Fruit fly (Drosophila melanogaster) whole organism, embryonic: Measurements from ENCODE around the gene CG8675.

Experiments
- Atf6 ChIP-seq: fragments of 200-800 bp; sonication (Bioruptor generic); IDR thresholded peaks from 2 replicates; pipeline ENCODE4 v1.3.6; 2022; ENCODE audit warnings: missing biosample characterization, missing genetic modification characterization
- B-H2 ChIP-seq: fragments of 200-800 bp; sonication (Bioruptor generic); optimal IDR thresholded peaks from 2 replicates; lab custom pipeline; 2018; ENCODE audit warnings: missing biosample characterization, mild to moderate bottlenecking, missing genetic modification characterization
- CG11093 ChIP-seq: fragments of 200-800 bp; sonication (Bioruptor generic); IDR thresholded peaks from 3 replicates; pipeline ENCODE4 v1.3.6; 2022; ENCODE audit warnings: missing biosample characterization, missing genetic modification characterization
- CG13296 ChIP-seq: fragments of 200-800 bp; sonication (Bioruptor generic); optimal IDR thresholded peaks from 3 replicates; lab custom pipeline; 2018; ENCODE audit warnings: missing biosample characterization, mild to moderate bottlenecking, missing genetic modification characterization
- CG14710 ChIP-seq: fragments of 200-800 bp; sonication (Bioruptor generic); optimal IDR thresholded peaks from 3 replicates; lab custom pipeline; 2019; ENCODE audit warnings: missing biosample characterization, mild to moderate bottlenecking, missing genetic modification characterization, moderate library complexity
- CG15269 ChIP-seq: fragments of 200-800 bp; sonication (Bioruptor generic); optimal IDR thresholded peaks from 2 replicates; lab custom pipeline; 2018; ENCODE audit warnings: missing biosample characterization, mild to moderate bottlenecking, missing genetic modification characterization, moderate library complexity
- CG1603 ChIP-seq: fragments of 200-800 bp; sonication (Bioruptor generic); optimal IDR thresholded peaks from 2 replicates; lab custom pipeline; 2019; ENCODE audit warnings: missing biosample characterization, mild to moderate bottlenecking, missing genetic modification characterization, moderate library complexity
- CG17359 ChIP-seq: fragments of 200-800 bp; sonication (Bioruptor generic); optimal IDR thresholded peaks from 3 replicates; lab custom pipeline; 2018; ENCODE audit warnings: missing biosample characterization, mild to moderate bottlenecking, missing genetic modification characterization, moderate library complexity
- CG17568 ChIP-seq: fragments of 200-800 bp; sonication (Bioruptor generic); optimal IDR thresholded peaks from 2 replicates; lab custom pipeline; 2018; ENCODE audit warnings: missing biosample characterization, mild to moderate bottlenecking, missing genetic modification characterization, moderate library complexity
- CG34376 ChIP-seq: fragments of 200-800 bp; sonication (Bioruptor generic); optimal IDR thresholded peaks from 2 replicates; lab custom pipeline; 2018; ENCODE audit warnings: missing biosample characterization, mild to moderate bottlenecking, missing genetic modification characterization
- CG34422 ChIP-seq: fragments of 200-800 bp; sonication (Bioruptor generic); IDR thresholded peaks from 3 replicates; pipeline ENCODE4 v1.3.6; 2022; ENCODE audit warnings: missing biosample characterization, missing genetic modification characterization
- CG4404 ChIP-seq: fragments of 200-800 bp; sonication (Bioruptor generic); IDR thresholded peaks from 2 replicates; pipeline ENCODE4 v1.3.6; 2022; ENCODE audit warnings: missing biosample characterization, missing genetic modification characterization
- CG4707 ChIP-seq: fragments of 200-800 bp; sonication (Bioruptor generic); optimal IDR thresholded peaks from 2 replicates; lab custom pipeline; 2018; ENCODE audit warnings: missing biosample characterization, mild to moderate bottlenecking, missing genetic modification characterization, moderate library complexity
- CG6683 ChIP-seq: fragments of 200-800 bp; sonication (Bioruptor generic); optimal IDR thresholded peaks from 2 replicates; lab custom pipeline; 2017; ENCODE audit warnings: missing biosample characterization, mild to moderate bottlenecking, missing genetic modification characterization, missing genetic modification reagents
- CG8359 ChIP-seq: fragments of 200-800 bp; sonication (Bioruptor generic); optimal IDR thresholded peaks from 2 replicates; lab custom pipeline; 2017; ENCODE audit warnings: missing biosample characterization, mild to moderate bottlenecking, missing genetic modification characterization, borderline replicate concordance
- CG9437 ChIP-seq: fragments of 200-800 bp; sonication (Bioruptor generic); optimal IDR thresholded peaks from 2 replicates; lab custom pipeline; 2018; ENCODE audit warnings: missing biosample characterization, mild to moderate bottlenecking, missing genetic modification characterization
- CG9817 ChIP-seq: fragments of 200-800 bp; sonication (Bioruptor generic); optimal IDR thresholded peaks from 2 replicates; lab custom pipeline; 2018; ENCODE audit warnings: missing biosample characterization, mild to moderate bottlenecking, missing genetic modification characterization, moderate library complexity
- CG9932 ChIP-seq: fragments of 200-800 bp; sonication (Bioruptor generic); IDR thresholded peaks from 2 replicates; pipeline ENCODE4 v1.3.6; 2022; ENCODE audit warnings: missing biosample characterization, missing genetic modification characterization
- CHES-1-like ChIP-seq: fragments of 200-800 bp; sonication (Bioruptor generic); optimal IDR thresholded peaks from 2 replicates; lab custom pipeline; 2016; ENCODE audit warnings: missing biosample characterization, missing genetic modification characterization
- CrebB ChIP-seq: fragments of 200-800 bp; sonication (Bioruptor generic); optimal IDR thresholded peaks from 3 replicates; lab custom pipeline; 2018; ENCODE audit warnings: missing biosample characterization, mild to moderate bottlenecking, missing genetic modification characterization
- H2.0 ChIP-seq: fragments of 200-800 bp; sonication (Bioruptor generic); IDR thresholded peaks from 2 replicates; pipeline ENCODE4 v1.3.6; 2022; ENCODE audit warnings: missing biosample characterization, missing genetic modification characterization
- HLH3B ChIP-seq: fragments of 200-800 bp; sonication (Bioruptor generic); IDR thresholded peaks from 2 replicates; pipeline ENCODE4 v1.3.6; 2022; ENCODE audit warnings: missing biosample characterization, missing genetic modification characterization
- Hsf ChIP-seq: fragments of 200-800 bp; sonication (Bioruptor generic); optimal IDR thresholded peaks from 3 replicates; lab custom pipeline; 2016; ENCODE audit warnings: missing biosample characterization, missing genetic modification characterization
- MBD-R2 ChIP-seq: fragments of 200-800 bp; sonication (Bioruptor generic); IDR thresholded peaks from 2 replicates; pipeline ENCODE4 v1.3.6; 2022; ENCODE audit warnings: missing biosample characterization, missing genetic modification characterization
- Meics ChIP-seq: fragments of 200-800 bp; sonication (Bioruptor generic); optimal IDR thresholded peaks from 2 replicates; lab custom pipeline; 2017; ENCODE audit warnings: missing biosample characterization, mild to moderate bottlenecking, missing genetic modification characterization
- Mes4 ChIP-seq: fragments of 200-800 bp; sonication (Bioruptor generic); optimal IDR thresholded peaks from 2 replicates; lab custom pipeline; 2016; ENCODE audit warnings: missing biosample characterization, missing genetic modification characterization
- Sry-δ ChIP-seq: fragments of 200-800 bp; sonication (Bioruptor generic); optimal IDR thresholded peaks from 2 replicates; lab custom pipeline; 2016; ENCODE audit warnings: missing biosample characterization, missing genetic modification characterization
- Tbp ChIP-seq: fragments of >200 bp; optimal IDR thresholded peaks from 2 replicates; lab custom pipeline; 2018; ENCODE audit warnings: missing biosample characterization, missing genetic modification characterization
- abd-A ChIP-seq: fragments of 200-800 bp; sonication (Bioruptor generic); optimal IDR thresholded peaks from 3 replicates; lab custom pipeline; 2019; ENCODE audit warnings: missing biosample characterization, mild to moderate bottlenecking, missing genetic modification characterization, moderate library complexity
- bab2 ChIP-seq: fragments of 200-800 bp; sonication (Bioruptor generic); optimal IDR thresholded peaks from 2 replicates; lab custom pipeline; 2016; ENCODE audit warnings: missing biosample characterization, missing genetic modification characterization
- cwo ChIP-seq: fragments of 200-800 bp; sonication (Bioruptor generic); optimal IDR thresholded peaks from 3 replicates; lab custom pipeline; 2017; ENCODE audit warnings: missing biosample characterization, missing genetic modification characterization, mild to moderate bottlenecking, moderate library complexity, missing genetic modification reagents
- da ChIP-seq: fragments of 200-800 bp; sonication (Bioruptor generic); optimal IDR thresholded peaks from 2 replicates; lab custom pipeline; 2016; ENCODE audit warnings: missing biosample characterization, missing genetic modification characterization
- emc ChIP-seq: fragments of 200-800 bp; sonication (Bioruptor generic); optimal IDR thresholded peaks from 2 replicates; lab custom pipeline; 2016; ENCODE audit warnings: missing biosample characterization, missing genetic modification characterization
- eyg ChIP-seq: fragments of 200-800 bp; sonication (Bioruptor generic); optimal IDR thresholded peaks from 3 replicates; lab custom pipeline; 2016; ENCODE audit warnings: missing biosample characterization, missing genetic modification characterization
- ftz-f1 ChIP-seq: fragments of 200-800 bp; sonication (Bioruptor generic); optimal IDR thresholded peaks from 2 replicates; lab custom pipeline; 2016; ENCODE audit warnings: missing biosample characterization, missing genetic modification characterization
- grn ChIP-seq: fragments of 200-800 bp; sonication (Bioruptor generic); optimal IDR thresholded peaks from 3 replicates; lab custom pipeline; 2017; ENCODE audit warnings: missing biosample characterization, missing genetic modification characterization
- her ChIP-seq: fragments of 200-800 bp; sonication (Bioruptor generic); optimal IDR thresholded peaks from 2 replicates; lab custom pipeline; 2016; ENCODE audit warnings: missing biosample characterization, missing genetic modification characterization
- kay ChIP-seq: fragments of 200-800 bp; sonication (Bioruptor generic); optimal IDR thresholded peaks from 2 replicates; lab custom pipeline; 2016; ENCODE audit warnings: missing biosample characterization, missing genetic modification characterization
- ken ChIP-seq: fragments of 200-800 bp; sonication (Bioruptor generic); IDR thresholded peaks from 3 replicates; pipeline ENCODE4 v1.3.6; 2022; ENCODE audit warnings: missing biosample characterization, missing genetic modification characterization
- kni ChIP-seq: fragments of 200-800 bp; sonication (Bioruptor generic); optimal IDR thresholded peaks from 3 replicates; lab custom pipeline; 2017; ENCODE audit warnings: mild to moderate bottlenecking, missing biosample characterization, missing genetic modification reagents, missing genetic modification characterization
- mirr ChIP-seq: fragments of 200-800 bp; sonication (Bioruptor generic); optimal IDR thresholded peaks from 3 replicates; lab custom pipeline; 2018; ENCODE audit warnings: missing biosample characterization, mild to moderate bottlenecking, missing genetic modification characterization
- nerfin-2 ChIP-seq: fragments of 200-800 bp; sonication (Bioruptor generic); IDR thresholded peaks from 2 replicates; pipeline ENCODE4 v1.3.6; 2022; ENCODE audit warnings: missing biosample characterization, missing genetic modification characterization; ENCODE audit not compliant: partially characterized antibody
- nom ChIP-seq: fragments of 200-800 bp; sonication (Bioruptor generic); optimal IDR thresholded peaks from 2 replicates; lab custom pipeline; 2017; ENCODE audit warnings: missing biosample characterization, missing genetic modification characterization, mild to moderate bottlenecking, moderate library complexity, missing genetic modification reagents
- oc ChIP-seq: fragments of 200-800 bp; sonication (Bioruptor generic); optimal IDR thresholded peaks from 2 replicates; lab custom pipeline; 2018; ENCODE audit warnings: missing biosample characterization, mild to moderate bottlenecking, missing genetic modification characterization, moderate library complexity
- odd ChIP-seq: fragments of 200-800 bp; sonication (Bioruptor generic); optimal IDR thresholded peaks from 2 replicates; lab custom pipeline; 2017; ENCODE audit warnings: missing biosample characterization, mild to moderate bottlenecking, missing genetic modification characterization
- repo ChIP-seq: fragments of 200-800 bp; sonication (Bioruptor generic); optimal IDR thresholded peaks from 2 replicates; lab custom pipeline; 2016; ENCODE audit warnings: missing biosample characterization, missing genetic modification characterization
- sens ChIP-seq: fragments of 200-800 bp; sonication (Bioruptor generic); peaks from one replicate; lab custom pipeline; 2016; ENCODE audit warnings: missing biosample characterization, missing genetic modification characterization
- ssp ChIP-seq: fragments of 200-800 bp; sonication (Bioruptor generic); IDR thresholded peaks from 2 replicates; pipeline ENCODE4 v1.3.6; 2022; ENCODE audit warnings: missing biosample characterization, missing genetic modification characterization
- vvl ChIP-seq: fragments of 200-800 bp; sonication (Bioruptor generic); IDR thresholded peaks from 2 replicates; pipeline ENCODE4 v1.3.6; 2022; ENCODE audit warnings: missing biosample characterization, missing genetic modification characterization
- yki ChIP-seq: fragments of >200 bp; optimal IDR thresholded peaks from 3 replicates; lab custom pipeline; 2018
- zfh1 ChIP-seq: fragments of 200-800 bp; sonication (Bioruptor generic); IDR thresholded peaks from 3 replicates; pipeline ENCODE4 v1.3.6; 2022; ENCODE audit warnings: missing biosample characterization, missing genetic modification characterization

The CG8675 gene

DNA sequence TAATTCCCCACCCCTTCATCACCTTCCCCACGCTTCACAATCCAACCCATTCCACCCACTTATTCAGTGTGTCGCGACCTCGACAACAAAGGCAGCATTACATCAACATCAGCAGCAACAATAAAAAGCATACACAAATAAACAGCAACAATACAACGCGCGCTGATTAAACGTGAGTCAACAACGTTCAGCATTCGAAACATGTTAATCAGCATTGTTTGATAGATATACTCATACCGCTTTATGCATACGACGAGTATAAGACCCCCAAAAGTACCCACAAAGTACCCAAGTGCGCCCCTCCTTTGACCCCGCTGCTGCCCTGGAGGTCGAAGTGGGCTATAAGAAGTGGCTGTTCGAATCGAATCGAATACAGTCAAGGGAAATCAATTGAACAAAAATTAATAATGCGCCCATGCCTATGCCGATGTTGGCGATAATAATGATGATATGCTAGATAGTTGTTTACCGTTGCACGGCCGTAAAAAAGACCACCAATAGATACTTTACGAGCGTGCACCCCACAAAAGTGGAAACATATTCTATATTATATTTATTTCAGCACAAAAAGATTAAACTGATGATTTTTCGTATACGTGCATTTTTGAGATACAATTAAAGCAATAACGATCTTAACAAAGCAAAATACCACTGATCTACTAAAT, 45.0 kb upstream of the CG8675 start (continued):
- TF ChIP-seq repo (GFP tag; lab: Kevin White, UChicago) (no peak), HLH3B (GFP tag; lab: Robert Waterston, UW) (peak; percentile 29; the same call in 1 of the 2 replicates), CG17359 (tag; lab: Kevin White, UChicago) (no peak), oc (tag; lab: Kevin White, UChicago) (peak; percentile 61), bab2 (GFP tag; lab: Kevin White, UChicago) (no peak), her (peak; percentile 20), nerfin-2 (GFP tag; lab: Robert Waterston, UW) (no peak), CG9817 (tag; lab: Kevin White, UChicago) (no peak), zfh1 (GFP tag; lab: Robert Waterston, UW) (no peak), Hsf (no peak), CG13296 (GFP tag; lab: Kevin White, UChicago) (peak; percentile 34), cwo (GFP tag; lab: Kevin White, UChicago) (peak; percentile 50), MBD-R2 (GFP tag; lab: Robert Waterston, UW) (no peak), B-H2 (GFP tag; lab: Kevin White, UChicago) (peak; percentile 34), Meics (GFP tag; lab: Kevin White, UChicago) (no peak), CG9437 (GFP tag; lab: Kevin White, UChicago) (no peak), kni (GFP tag; lab: Kevin White, UChicago) (peak; percentile 89), sens (peak; percentile 70), nom (GFP tag; lab: Kevin White, UChicago) (no peak), CG4404 (GFP tag; lab: Robert Waterston, UW) (no peak), vvl (0 out of 2 replicates have a peak, but pooled peaks have one; percentile 42), CHES-1-like (GFP tag; lab: Kevin White, UChicago) (peak; percentile 32), Sry-δ (GFP tag; lab: Kevin White, UChicago) (no peak), CG9932 (GFP tag; lab: Robert Waterston, UW) (no peak), Atf6 (GFP tag; lab: Robert Waterston, UW) (peak; percentile 40; the same call in 1 of the 2 replicates), H2.0 (GFP tag; lab: Robert Waterston, UW) (no peak), CG34422 (GFP tag; lab: Robert Waterston, UW) (peak; percentile 31; the same call in 1 of the 3 replicates), CG34376 (GFP tag; lab: Kevin White, UChicago) (peak; percentile 23), eyg (GFP tag; lab: Kevin White, UChicago) (no peak), mirr (peak; percentile 93), ken (GFP tag; lab: Robert Waterston, UW) (no peak), odd (GFP tag; lab: Kevin White, UChicago) (peak; percentile 7), abd-A (tag; lab: Kevin White, UChicago) (peak; percentile 5), grn (GFP tag; lab: Kevin White, UChicago) (peak; percentile 11), ftz-f1 (GFP tag; lab: Kevin White, UChicago) (peak; percentile 36), ssp (GFP tag; lab: Robert Waterston, UW) (no peak), da (GFP tag; lab: Kevin White, UChicago) (no peak), CG4707 (GFP tag; lab: Kevin White, UChicago) (peak; percentile 27), emc (GFP tag; lab: Kevin White, UChicago) (no peak), CrebB (peak; percentile 42), CG15269 (tag; lab: Kevin White, UChicago) (peak; percentile 8), CG17568 (peak; percentile 30), CG1603 (tag; lab: Kevin White, UChicago) (peak; percentile 12), Mes4 (peak; percentile 16), CG11093 (GFP tag; lab: Robert Waterston, UW) (no peak), CG8359 (GFP tag; lab: Kevin White, UChicago) (no peak), CG6683 (GFP tag; lab: Kevin White, UChicago) (peak; percentile 15), CG14710 (no peak), Tbp (no peak), kay (GFP tag; lab: Kevin White, UChicago) (no peak), yki (lab: Kevin White, UChicago) (no peak)
